Worm (Caenorhabditis elegans) whole organism, L2 larva: Measurements from ENCODE around the gene F59C12.4.

Source experiments
- Y55F3AM.14 ChIP-seq: fragments of 200-800 bp; sonication (Bioruptor generic); optimal IDR thresholded peaks from 2 replicates; lab custom pipeline; 2018; ENCODE audit warnings: mild to moderate bottlenecking, missing genetic modification characterization, missing compliant biosample characterization
- ZK546.5 ChIP-seq: sonication (generic microtip); optimal IDR thresholded peaks from 2 replicates; lab custom pipeline; 2017; ENCODE audit warnings: missing biosample characterization, missing genetic modification characterization
- alr-1 ChIP-seq: fragments of 150-350 bp; optimal IDR thresholded peaks from 2 replicates; lab custom pipeline; 2014; ENCODE audit warnings: missing biosample characterization, missing genetic modification characterization
- ama-1 ChIP-seq: fragments of 150-350 bp; optimal IDR thresholded peaks from 2 replicates; lab custom pipeline; 2018; ENCODE audit warnings: inconsistent platforms
- blmp-1 ChIP-seq: sonication (generic microtip); optimal IDR thresholded peaks from 2 replicates; lab custom pipeline; 2017; ENCODE audit warnings: missing genetic modification characterization, mild to moderate bottlenecking, missing compliant biosample characterization, antibody characterized with exemption, moderate library complexity; ENCODE audit not compliant: insufficient read depth
- ceh-16 ChIP-seq: fragments of 150-350 bp; optimal IDR thresholded peaks from 2 replicates; lab custom pipeline; 2014; ENCODE audit warnings: missing biosample characterization, missing genetic modification characterization
- dmd-4 ChIP-seq: sonication (generic microtip); optimal IDR thresholded peaks from 2 replicates; lab custom pipeline; 2017; ENCODE audit warnings: missing biosample characterization, missing genetic modification characterization
- elt-1 ChIP-seq: fragments of 150-350 bp; optimal IDR thresholded peaks from 2 replicates; lab custom pipeline; 2014; ENCODE audit warnings: missing biosample characterization, missing genetic modification characterization
- elt-3 ChIP-seq: sonication (generic microtip); optimal IDR thresholded peaks from 2 replicates; lab custom pipeline; 2017; ENCODE audit warnings: missing biosample characterization, missing genetic modification characterization
- nhr-10 ChIP-seq: sonication (generic microtip); optimal IDR thresholded peaks from 2 replicates; lab custom pipeline; 2017; ENCODE audit warnings: missing biosample characterization, missing genetic modification characterization
- nhr-11 ChIP-seq: fragments of 150-350 bp; optimal IDR thresholded peaks from 2 replicates; lab custom pipeline; 2014; ENCODE audit warnings: missing biosample characterization, missing genetic modification characterization
- nhr-21 ChIP-seq: fragments of 150-350 bp; optimal IDR thresholded peaks from 2 replicates; lab custom pipeline; 2014; ENCODE audit warnings: missing biosample characterization, missing genetic modification characterization
- nhr-237 ChIP-seq: fragments of 150-350 bp; optimal IDR thresholded peaks from 2 replicates; lab custom pipeline; 2014; ENCODE audit warnings: missing biosample characterization, missing genetic modification characterization
- nhr-25 ChIP-seq: fragments of 150-350 bp; sonication (generic microtip); optimal IDR thresholded peaks from 3 replicates; lab custom pipeline; 2014; ENCODE audit warnings: missing biosample characterization, missing genetic modification characterization
- nhr-6 ChIP-seq: fragments of 150-350 bp; optimal IDR thresholded peaks from 2 replicates; lab custom pipeline; 2014; ENCODE audit warnings: missing biosample characterization, missing genetic modification characterization
- peb-1 ChIP-seq: fragments of 150-350 bp; optimal IDR thresholded peaks from 2 replicates; lab custom pipeline; 2014; ENCODE audit warnings: missing biosample characterization, missing genetic modification characterization
- sem-4 ChIP-seq: fragments of 150-350 bp; optimal IDR thresholded peaks from 2 replicates; lab custom pipeline; 2014; ENCODE audit warnings: missing biosample characterization, missing genetic modification reagents, missing genetic modification characterization
- sma-3 ChIP-seq: sonication (generic microtip); optimal IDR thresholded peaks from 2 replicates; lab custom pipeline; 2016; ENCODE audit warnings: missing genetic modification reagents, missing genetic modification characterization, missing compliant biosample characterization
- sma-9 ChIP-seq, 2 experiments: fragments of 150-350 bp in 1 of 2; sonication (generic microtip) in 1 of 2; optimal IDR thresholded peaks; 2 replicates each; lab custom pipeline; 2014 to 2016; ENCODE audit warnings: missing genetic modification characterization in 2 of 2, mild to moderate bottlenecking in 1 of 2, missing biosample characterization in 1 of 2, missing compliant biosample characterization in 1 of 2, missing genetic modification reagents in 1 of 2, moderate library complexity in 1 of 2
- snpc-4 ChIP-seq: fragments of 150-350 bp; optimal IDR thresholded peaks from 2 replicates; lab custom pipeline; 2014; ENCODE audit warnings: missing biosample characterization, missing genetic modification characterization
- unc-55 ChIP-seq: fragments of 150-350 bp; sonication (generic microtip); optimal IDR thresholded peaks from 3 replicates; lab custom pipeline; 2014; ENCODE audit warnings: missing biosample characterization, missing genetic modification reagents, missing genetic modification characterization
- unc-62 ChIP-seq: fragments of 150-350 bp; optimal IDR thresholded peaks from 2 replicates; lab custom pipeline; 2014; ENCODE audit warnings: missing biosample characterization, missing genetic modification reagents, missing genetic modification characterization
- zag-1 ChIP-seq: fragments of 150-350 bp; optimal IDR thresholded peaks from 2 replicates; lab custom pipeline; 2014; ENCODE audit warnings: missing biosample characterization, missing genetic modification characterization
- ztf-11 ChIP-seq: sonication (generic microtip); optimal IDR thresholded peaks from 2 replicates; lab custom pipeline; 2017; ENCODE audit warnings: missing biosample characterization, missing genetic modification characterization
- ztf-4 ChIP-seq: fragments of 150-350 bp; optimal IDR thresholded peaks from 2 replicates; lab custom pipeline; 2014; ENCODE audit warnings: missing biosample characterization, missing genetic modification characterization

F59C12.4 gene

ce11 chrX:16588102-16588501 lies 14.3 kb downstream of the F59C12.4 start:
- TF ChIP-seq ztf-11 (tag; lab: Kevin White, UChicago) (no peak), ceh-16 (tag; lab: Kevin White, UChicago) (no peak), sem-4 (tag; lab: Kevin White, UChicago) (no peak), Y55F3AM.14 (GFP tag; lab: Kevin White, UChicago) (no peak), nhr-6 (tag; lab: Kevin White, UChicago) (no peak), blmp-1 (tag; lab: Kevin White, UChicago) (no peak), nhr-11 (tag; lab: Kevin White, UChicago) (no peak), dmd-4 (tag; lab: Kevin White, UChicago) (no peak)

ce11 chrX:16579303-16579795 lies 23.1 kb downstream of the F59C12.4 start, which contains the start of gene ser-1:
ser-1 (plus strand) TSS chrX:16579745.
- TF ChIP-seq sem-4 (tag; lab: Kevin White, UChicago) = no peak
- no peak for TF ChIP-seq elt-3 (tag; lab: Kevin White, UChicago)
- no peak for TF ChIP-seq unc-62
- no peak for TF ChIP-seq peb-1
- TF ChIP-seq zag-1 (tag; lab: Kevin White, UChicago) = no peak
- TF ChIP-seq nhr-21 (tag; lab: Kevin White, UChicago) = no peak
- TF ChIP-seq ztf-11 (tag; lab: Kevin White, UChicago) = no peak
- no peak for TF ChIP-seq nhr-25 (tag; lab: Kevin White, UChicago)
- TF ChIP-seq ZK546.5 = no peak
- no peak for TF ChIP-seq nhr-237
- TF ChIP-seq sma-9 (GFP tag; optimal IDR thresholded peaks at IDR 0.05; lab: Kevin White, UChicago) = no peak
- no peak for TF ChIP-seq sma-9 (tag; optimal IDR thresholded peaks at IDR 0.05; lab: Kevin White, UChicago)

ce11 chrX:16575262-16575661 lies 27.2 kb downstream of the F59C12.4 start:
- TF ChIP-seq alr-1 (tag; lab: Kevin White, UChicago) (no peak), ztf-4 (tag; lab: Kevin White, UChicago) (no peak)

DNA sequence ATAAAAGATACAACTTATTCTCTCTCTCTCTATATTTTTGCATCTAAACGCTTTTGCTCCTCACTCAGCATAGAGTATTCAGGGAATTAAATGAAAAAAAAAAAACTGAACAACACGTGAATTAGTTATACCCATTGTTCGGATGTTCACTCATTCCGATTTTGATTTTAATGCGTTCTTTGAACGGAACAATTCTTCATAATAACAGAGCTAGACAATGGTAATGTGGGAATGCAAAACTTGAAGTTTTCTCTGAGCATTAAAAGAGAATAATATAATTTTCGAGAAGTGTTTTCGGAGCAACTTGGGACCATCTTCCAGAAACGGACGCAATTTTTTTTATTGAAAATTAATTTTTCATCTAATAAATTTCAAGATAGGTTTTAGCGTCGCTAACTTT lies 28.1 kb downstream of the F59C12.4 start:
- TF ChIP-seq ceh-16 (tag; lab: Kevin White, UChicago) (no peak), unc-55 (GFP tag; lab: Kevin White, UChicago) (no peak)
- TF ChIP-seq, all 48 proteins: peak for 0

ce11 chrX:16571877-16572276 lies 30.5 kb downstream of the F59C12.4 start:
- no peak for TF ChIP-seq ztf-4 (tag; lab: Kevin White, UChicago)
- peak; percentile 51 for TF ChIP-seq snpc-4
- TF ChIP-seq, all 48 proteins: peak for 1

DNA sequence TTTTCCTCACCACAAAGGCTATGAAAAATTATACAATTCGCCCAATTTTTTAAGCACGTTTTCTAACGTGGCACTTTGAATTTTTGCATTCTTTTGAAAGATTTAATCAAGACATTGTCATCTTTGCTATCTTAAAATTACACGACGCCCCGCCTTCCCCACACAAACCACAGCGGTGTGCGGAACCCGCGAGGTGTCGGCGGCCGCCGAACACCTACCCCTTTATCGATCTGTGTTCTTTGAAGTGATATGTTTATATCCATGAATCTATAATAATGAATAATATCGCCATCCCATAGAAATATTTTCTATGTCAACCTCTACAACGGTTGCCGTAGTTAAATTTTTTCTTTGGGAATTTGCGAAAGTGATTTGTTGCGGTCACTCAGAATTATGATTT lies 36.1 kb downstream of the F59C12.4 start:
- peak; percentile 11 for TF ChIP-seq ama-1 (lab: Kevin White, UChicago)
- TF ChIP-seq snpc-4 = peak; percentile 90
- TF ChIP-seq unc-62 = no peak
- no peak for TF ChIP-seq alr-1 (tag; lab: Kevin White, UChicago)
- TF ChIP-seq elt-1 = no peak
- TF ChIP-seq, all 48 proteins: peak for 2

ce11 chrX:16565781-16566180 lies 36.6 kb downstream of the F59C12.4 start:
- TF ChIP-seq nhr-10 (tag; lab: Kevin White, UChicago) = no peak
- peak; percentile 61 for TF ChIP-seq snpc-4

DNA sequence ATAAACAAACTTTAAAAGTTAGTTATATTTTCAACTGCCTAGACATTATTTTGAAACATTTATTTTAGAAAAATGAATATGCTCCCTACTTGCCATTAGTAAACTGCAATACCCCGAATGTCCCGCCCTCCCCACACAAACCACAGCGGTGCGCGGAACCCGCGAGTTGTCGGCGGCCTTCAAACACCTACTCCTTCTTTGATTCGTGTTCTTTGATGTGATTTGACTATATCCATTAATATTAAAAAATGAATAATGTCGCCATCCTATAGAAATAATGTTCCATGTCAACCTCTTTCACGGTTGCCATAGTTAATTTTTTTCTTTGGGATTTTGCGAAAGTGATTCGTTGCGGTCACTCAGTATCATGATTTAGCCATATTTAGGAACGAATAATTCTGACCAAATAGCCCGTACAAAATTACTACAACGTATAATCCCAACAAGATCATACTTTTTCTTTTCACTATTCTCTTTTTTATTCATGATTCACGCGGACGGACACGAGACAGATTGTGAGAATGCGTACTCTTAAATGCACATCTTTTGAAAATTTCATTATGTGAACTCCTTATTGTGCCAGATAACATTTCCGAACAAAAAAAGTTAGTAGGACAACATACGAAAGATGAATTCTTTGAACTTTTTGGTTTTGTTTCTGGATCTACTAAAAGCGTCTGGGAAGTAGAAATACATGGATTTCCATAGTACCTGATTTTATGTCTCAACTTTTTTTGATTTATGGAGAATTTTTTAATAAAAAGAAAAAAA lies 37.7 kb downstream of the F59C12.4 start:
- TF ChIP-seq sma-3 (GFP tag; lab: Kevin White, UChicago) = no peak
- no peak for TF ChIP-seq zag-1 (tag; lab: Kevin White, UChicago)
- TF ChIP-seq unc-55 (GFP tag; lab: Kevin White, UChicago) = peak; percentile 39
- TF ChIP-seq snpc-4 = peak; percentile 90
